Worm (Caenorhabditis elegans) whole organism, young adult: ENCODE results near the gene srd-41.
A peak's percentile ranks its signal among the peaks of the same experiment; 100 is the strongest.

Experiments used
- B0035.1 ChIP-seq: sonication (generic microtip); optimal IDR thresholded peaks from 2 replicates; lab custom pipeline; 2016; ENCODE audit warnings: missing genetic modification characterization, mild to moderate bottlenecking, missing compliant biosample characterization, missing genotype, missing genetic modification reagents
- C06A6.2 ChIP-seq: fragments of 200-800 bp; sonication (Bioruptor generic); conservative IDR thresholded peaks from 2 replicates; pipeline ENCODE4 v1.3.6; 2022; ENCODE audit warnings: missing genetic modification characterization, missing compliant biosample characterization
- D2030.7 ChIP-seq: fragments of 200-800 bp; sonication (Bioruptor generic); IDR thresholded peaks from 2 replicates; pipeline ENCODE4 v1.3.6; 2022; ENCODE audit warnings: missing genetic modification reagents, missing genetic modification characterization, missing compliant biosample characterization
- F39B2.1 ChIP-seq: fragments of 200-800 bp; sonication (Bioruptor generic); IDR thresholded peaks from 2 replicates; pipeline ENCODE4 v1.3.6; 2022; ENCODE audit warnings: missing genetic modification reagents, missing genetic modification characterization, missing compliant biosample characterization
- K11D2.4 ChIP-seq: fragments of 200-800 bp; sonication (Bioruptor generic); IDR thresholded peaks from 2 replicates; pipeline ENCODE4 v1.3.6; 2022; ENCODE audit warnings: missing genetic modification reagents, missing genetic modification characterization, missing compliant biosample characterization
- K12H6.12 ChIP-seq: fragments of 200-800 bp; sonication (Bioruptor generic); optimal IDR thresholded peaks from 2 replicates; lab custom pipeline; 2018; ENCODE audit warnings: mild to moderate bottlenecking, missing genetic modification characterization, missing compliant biosample characterization
- Y53F4B.3 ChIP-seq: fragments of 200-800 bp; sonication (Bioruptor generic); IDR thresholded peaks from 2 replicates; pipeline ENCODE4 v1.3.6; 2022; ENCODE audit warnings: missing genetic modification reagents, missing genetic modification characterization, missing compliant biosample characterization
- ZK185.1 ChIP-seq: sonication (generic microtip); optimal IDR thresholded peaks from 2 replicates; lab custom pipeline; 2016; ENCODE audit warnings: mild to moderate bottlenecking, missing genetic modification characterization, missing compliant biosample characterization; ENCODE audit not compliant: poor library complexity, severe bottlenecking
- akir-1 ChIP-seq: fragments of 200-800 bp; sonication (Bioruptor generic); optimal IDR thresholded peaks from 2 replicates; lab custom pipeline; 2018; ENCODE audit warnings: mild to moderate bottlenecking, missing genetic modification characterization, moderate library complexity, missing compliant biosample characterization
- ama-1 ChIP-seq, 3 experiments: fragments of 150-350 bp in 1 of 3; sonication (generic microtip) in 2 of 3; optimal IDR thresholded peaks; 2 replicates each; lab custom pipeline; 2014 to 2018; ENCODE audit warnings: missing biosample characterization in 2 of 3, missing genetic modification characterization in 2 of 3, missing genetic modification reagents in 2 of 3
- attf-5 ChIP-seq: fragments of 200-800 bp; sonication (Bioruptor generic); optimal IDR thresholded peaks from 2 replicates; lab custom pipeline; 2018; ENCODE audit warnings: mild to moderate bottlenecking, missing genetic modification characterization, missing compliant biosample characterization
- attf-6 ChIP-seq: fragments of 200-800 bp; sonication (Bioruptor generic); IDR thresholded peaks from 2 replicates; pipeline ENCODE4 v1.3.6; 2022; ENCODE audit warnings: missing genetic modification reagents, missing genetic modification characterization, missing compliant biosample characterization
- cebp-1 ChIP-seq, 2 experiments: fragments of 200-800 bp in 1 of 2; sonication (Bioruptor generic) in 1 of 2; sonication (generic microtip) in 1 of 2; IDR thresholded peaks in 1 of 2; optimal IDR thresholded peaks in 1 of 2; 2 replicates each; pipeline versions ENCODE4 v1.3.6 to Lab custom; 2017 to 2022; ENCODE audit warnings: missing compliant biosample characterization in 2 of 2, missing genetic modification characterization in 2 of 2, mild to moderate bottlenecking in 1 of 2, missing genetic modification reagents in 1 of 2, moderate library complexity in 1 of 2
- ceh-27 ChIP-seq: fragments of 200-800 bp; sonication (Bioruptor generic); optimal IDR thresholded peaks from 2 replicates; lab custom pipeline; 2018; ENCODE audit warnings: mild to moderate bottlenecking, missing genetic modification characterization, moderate library complexity, missing compliant biosample characterization
- ceh-79 ChIP-seq: sonication (generic microtip); optimal IDR thresholded peaks from 2 replicates; lab custom pipeline; 2017; ENCODE audit warnings: mild to moderate bottlenecking, missing genetic modification characterization, missing compliant biosample characterization
- chd-7 ChIP-seq: sonication (generic microtip); optimal IDR thresholded peaks from 2 replicates; lab custom pipeline; 2016; ENCODE audit warnings: mild to moderate bottlenecking, missing genetic modification characterization, moderate library complexity, missing compliant biosample characterization
- dpl-1 ChIP-seq: fragments of 150-350 bp; optimal IDR thresholded peaks from 2 replicates; lab custom pipeline; 2014; ENCODE audit warnings: missing biosample characterization, missing genetic modification reagents, missing genetic modification characterization
- efl-1 ChIP-seq: fragments of 150-350 bp; optimal IDR thresholded peaks from 2 replicates; lab custom pipeline; 2014; ENCODE audit warnings: missing biosample characterization, missing genetic modification reagents, missing genetic modification characterization
- egrh-3 ChIP-seq: fragments of 200-800 bp; sonication (Bioruptor generic); IDR thresholded peaks from 2 replicates; pipeline ENCODE4 v1.3.6; 2022; ENCODE audit warnings: missing genetic modification reagents, missing genetic modification characterization, missing compliant biosample characterization
- ekl-4 ChIP-seq: fragments of 200-800 bp; sonication (Bioruptor generic); IDR thresholded peaks from 2 replicates; pipeline ENCODE4 v1.3.6; 2022; ENCODE audit warnings: missing genetic modification reagents, missing genetic modification characterization, missing compliant biosample characterization
- him-1 ChIP-seq: sonication (generic microtip); optimal IDR thresholded peaks from 2 replicates; lab custom pipeline; 2016; ENCODE audit warnings: missing genotype, missing genetic modification reagents, missing genetic modification characterization, missing compliant biosample characterization
- hmg-1.2 ChIP-seq: fragments of 200-800 bp; sonication (Bioruptor generic); IDR thresholded peaks from 2 replicates; pipeline ENCODE4 v1.3.6; 2022; ENCODE audit warnings: missing genetic modification reagents, missing genetic modification characterization, missing compliant biosample characterization
- hmg-20 ChIP-seq: fragments of 200-800 bp; sonication (Bioruptor generic); IDR thresholded peaks from 2 replicates; pipeline ENCODE4 v1.3.6; 2022; ENCODE audit warnings: missing genetic modification reagents, missing genetic modification characterization, missing compliant biosample characterization
- hrde-1 ChIP-seq: sonication (generic microtip); optimal IDR thresholded peaks from 2 replicates; lab custom pipeline; 2016; ENCODE audit warnings: missing genetic modification characterization, mild to moderate bottlenecking, missing compliant biosample characterization, moderate library complexity, missing genotype, missing genetic modification reagents, borderline replicate concordance
- lag-1 ChIP-seq: fragments of 200-800 bp; sonication (Bioruptor generic); IDR thresholded peaks from 2 replicates; pipeline ENCODE4 v1.3.6; 2022; ENCODE audit warnings: missing genetic modification reagents, missing genetic modification characterization, missing compliant biosample characterization
- let-607 ChIP-seq, 2 experiments: fragments of 200-800 bp in 1 of 2; sonication (Bioruptor generic) in 1 of 2; sonication (generic microtip) in 1 of 2; optimal IDR thresholded peaks; 2 replicates each; lab custom pipeline; 2016 to 2018; ENCODE audit warnings: mild to moderate bottlenecking in 2 of 2, missing compliant biosample characterization in 2 of 2, missing genetic modification characterization in 2 of 2, moderate library complexity in 2 of 2, missing genotype in 1 of 2
- lin-54 ChIP-seq: fragments of 200-800 bp; sonication (Bioruptor generic); optimal IDR thresholded peaks from 2 replicates; lab custom pipeline; 2018; ENCODE audit warnings: mild to moderate bottlenecking, missing genetic modification characterization, missing compliant biosample characterization
- lir-1 ChIP-seq: fragments of 200-800 bp; sonication (Bioruptor generic); conservative IDR thresholded peaks from 2 replicates; pipeline ENCODE4 v1.3.6; 2022; ENCODE audit warnings: missing genetic modification reagents, missing genetic modification characterization, missing compliant biosample characterization
- madf-6 ChIP-seq: fragments of 200-800 bp; sonication (Bioruptor generic); IDR thresholded peaks from 2 replicates; pipeline ENCODE4 v1.3.6; 2022; ENCODE audit warnings: missing genetic modification reagents, missing genetic modification characterization, missing compliant biosample characterization
- madf-8 ChIP-seq: fragments of 200-800 bp; sonication (Bioruptor generic); conservative IDR thresholded peaks from 2 replicates; pipeline ENCODE4 v1.3.6; 2022; ENCODE audit warnings: missing genetic modification reagents, missing genetic modification characterization, missing compliant biosample characterization
- mel-28 ChIP-seq: sonication (generic microtip); optimal IDR thresholded peaks from 2 replicates; lab custom pipeline; 2016; ENCODE audit warnings: borderline replicate concordance, mild to moderate bottlenecking, missing genetic modification characterization, missing compliant biosample characterization
- nhr-179 ChIP-seq: sonication (generic microtip); optimal IDR thresholded peaks from 2 replicates; lab custom pipeline; 2016; ENCODE audit warnings: mild to moderate bottlenecking, missing genetic modification characterization, missing compliant biosample characterization
- nhr-90 ChIP-seq: sonication (generic microtip); optimal IDR thresholded peaks from 2 replicates; lab custom pipeline; 2016; ENCODE audit warnings: missing genotype, mild to moderate bottlenecking, missing genetic modification characterization, missing compliant biosample characterization
- rcor-1 ChIP-seq: fragments of 200-800 bp; sonication (Bioruptor generic); IDR thresholded peaks from 2 replicates; pipeline ENCODE4 v1.3.6; 2022; ENCODE audit warnings: missing genetic modification reagents, missing genetic modification characterization, missing compliant biosample characterization
- rec-8 ChIP-seq, 2 experiments: sonication (generic microtip); optimal IDR thresholded peaks; 2 replicates each; lab custom pipeline; 2016; ENCODE audit warnings: mild to moderate bottlenecking in 2 of 2, missing genetic modification characterization in 2 of 2, missing genetic modification reagents in 2 of 2, missing genotype in 2 of 2, missing biosample characterization in 1 of 2, missing compliant biosample characterization in 1 of 2, moderate library complexity in 1 of 2
- rpc-1 ChIP-seq, 2 experiments: fragments of 150-350 bp in 1 of 2; sonication (generic microtip) in 1 of 2; optimal IDR thresholded peaks; 2 replicates each; lab custom pipeline; 2014 to 2018; ENCODE audit warnings: missing biosample characterization in 1 of 2, missing genetic modification characterization in 1 of 2, missing genetic modification reagents in 1 of 2, missing genotype in 1 of 2
- snpc-1.3 ChIP-seq: sonication (generic microtip); optimal IDR thresholded peaks from 2 replicates; lab custom pipeline; 2017; ENCODE audit warnings: missing genetic modification characterization, mild to moderate bottlenecking, missing compliant biosample characterization, antibody characterized with exemption, moderate library complexity, missing genotype, missing genetic modification reagents; ENCODE audit not compliant: insufficient read depth
- snpc-4 ChIP-seq, 5 experiments: fragments of 150-350 bp in 1 of 5; sonication (generic microtip) in 4 of 5; optimal IDR thresholded peaks; 2 replicates each; lab custom pipeline; 2014 to 2018; ENCODE audit warnings: missing genetic modification characterization in 5 of 5, missing biosample characterization in 3 of 5, antibody characterized with exemption in 2 of 5, mild to moderate bottlenecking in 2 of 5, missing compliant biosample characterization in 2 of 5, missing genotype in 2 of 5, moderate library complexity in 2 of 5, missing genetic modification reagents in 1 of 5
- tbp1 ChIP-seq: fragments of 200-800 bp; sonication (Bioruptor generic); optimal IDR thresholded peaks from 2 replicates; lab custom pipeline; 2018; ENCODE audit warnings: mild to moderate bottlenecking, missing genetic modification characterization, missing compliant biosample characterization
- zim-3 ChIP-seq: sonication (generic microtip); optimal IDR thresholded peaks from 2 replicates; lab custom pipeline; 2017; ENCODE audit warnings: mild to moderate bottlenecking, missing genetic modification characterization, moderate library complexity, missing compliant biosample characterization
- ztf-18 ChIP-seq: sonication (generic microtip); optimal IDR thresholded peaks from 2 replicates; lab custom pipeline; 2016; ENCODE audit warnings: missing genotype, mild to moderate bottlenecking, missing genetic modification characterization, missing compliant biosample characterization
- ztf-26 ChIP-seq: sonication (generic microtip); optimal IDR thresholded peaks from 2 replicates; lab custom pipeline; 2017; ENCODE audit warnings: missing genetic modification characterization, missing compliant biosample characterization

Gene srd-41

DNA sequence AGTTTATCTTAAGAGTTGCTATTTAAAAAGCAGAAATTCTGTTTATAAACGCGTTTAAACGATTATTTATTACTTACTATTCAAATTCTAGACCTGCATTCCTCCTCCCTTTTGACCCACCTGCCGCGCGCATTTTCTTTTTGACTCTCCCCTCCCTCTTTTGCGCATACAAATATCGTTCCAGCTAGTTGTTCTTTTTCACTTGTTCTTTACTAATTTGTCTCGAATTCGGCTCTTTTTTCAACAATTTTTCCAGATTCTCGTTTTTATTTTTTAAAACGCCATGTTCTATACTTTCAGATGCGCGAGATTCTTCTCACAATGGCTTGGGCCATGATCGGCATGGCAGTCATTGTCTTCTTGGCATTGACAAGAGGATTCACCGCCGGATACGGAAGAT is 38.9 kb downstream of the srd-41 start, which contains the start of gene F19H6.4:
Gene F19H6.4 (plus strand): TSS at position 301 of the 400 bp plus-strand sequence.
- TF ChIP-seq chd-7 (no peak), let-607 (tag; optimal IDR thresholded peaks at IDR 0.05; lab: Kevin White, UChicago) (no peak), snpc-1.3 (tag; lab: Kevin White, UChicago) (no peak), nhr-179 (no peak), madf-6 (peak; percentile 61; the same call in 1 of the 2 replicates), egrh-3 (GFP tag; lab: Robert Waterston, UW) (no peak), F39B2.1 (no peak), madf-8 (GFP tag; lab: Robert Waterston, UW) (0 out of 2 replicates have a peak, but pooled peaks have one; percentile 15), efl-1 (peak; percentile 42), Y53F4B.3 (GFP tag; lab: Robert Waterston, UW) (no peak)
- TF ChIP-seq, all 124 proteins: peak for 3

- no peak for TF ChIP-seq nhr-179
- peak; percentile 17 to 56 for TF ChIP-seq rec-8 (tag; optimal IDR thresholded peaks at IDR 0.05; lab: Kevin White, UChicago)
- TF ChIP-seq ekl-4 (GFP tag; lab: Robert Waterston, UW), result peak; percentile 41; the same call in 1 of the 2 replicates
- peak; percentile 77 for TF ChIP-seq rcor-1
- 0 out of 2 replicates have a peak, but pooled peaks have one; percentile 28 for TF ChIP-seq lir-1 (GFP tag; lab: Robert Waterston, UW)
- TF ChIP-seq C06A6.2, result 0 out of 2 replicates have a peak, but pooled peaks have one; percentile 30
- TF ChIP-seq ZK185.1 (tag; lab: Kevin White, UChicago), result peak; percentile 67
- TF ChIP-seq hmg-20 (GFP tag; lab: Robert Waterston, UW), result 0 out of 2 replicates have a peak, but pooled peaks have one; percentile 42
- TF ChIP-seq tbp1 (GFP tag; lab: Kevin White, UChicago), result peak; percentile 95
- no peak for TF ChIP-seq dpl-1 (GFP tag; lab: Kevin White, UChicago)
- TF ChIP-seq D2030.7 (GFP tag; lab: Robert Waterston, UW), result peak; percentile 83
- TF ChIP-seq snpc-1.3 (tag; lab: Kevin White, UChicago), result peak; percentile 59
- TF ChIP-seq ceh-27 (GFP tag; lab: Kevin White, UChicago), result peak; percentile 75
- TF ChIP-seq rpc-1 (optimal IDR thresholded peaks at IDR 0.05; lab: Kevin White, UChicago), result peak; percentile 65
- peak; percentile 81 for TF ChIP-seq rpc-1 (tag; optimal IDR thresholded peaks at IDR 0.05; lab: Kevin White, UChicago)
- TF ChIP-seq snpc-4 (GFP tag; optimal IDR thresholded peaks at IDR 0.05; lab: Kevin White, UChicago), result peak; percentile 14
- peak in 2 of 4 experiments; percentile 22 to 53 for TF ChIP-seq snpc-4 (tag; optimal IDR thresholded peaks at IDR 0.05; lab: Kevin White, UChicago)
- TF ChIP-seq zim-3 (tag; lab: Kevin White, UChicago), result no peak
- no peak for TF ChIP-seq ama-1 (optimal IDR thresholded peaks at IDR 0.05; lab: Kevin White, UChicago)
- peak in 1 of 2 experiments; percentile 48 for TF ChIP-seq ama-1 (GFP tag; optimal IDR thresholded peaks at IDR 0.05; lab: Kevin White, UChicago)
- peak; percentile 55 for TF ChIP-seq madf-6
- TF ChIP-seq B0035.1 (tag; lab: Kevin White, UChicago), result peak; percentile 25
- TF ChIP-seq hmg-1.2 (GFP tag; lab: Robert Waterston, UW), result peak; percentile 80
- TF ChIP-seq mel-28 (tag; lab: Kevin White, UChicago), result no peak
- TF ChIP-seq him-1 (tag; lab: Kevin White, UChicago), result peak; percentile 86
- TF ChIP-seq nhr-90 (tag; lab: Kevin White, UChicago), result peak; percentile 54
- no peak for TF ChIP-seq akir-1
- TF ChIP-seq ztf-18 (tag; lab: Kevin White, UChicago), result peak; percentile 52
- TF ChIP-seq K11D2.4 (GFP tag; lab: Robert Waterston, UW), result 0 out of 2 replicates have a peak, but pooled peaks have one; percentile 20
- TF ChIP-seq cebp-1 (GFP tag; IDR thresholded peaks at IDR 0.05; lab: Robert Waterston, UW), result 0 out of 2 replicates have a peak, but pooled peaks have one; percentile 45
- no peak for TF ChIP-seq cebp-1 (tag; optimal IDR thresholded peaks at IDR 0.05; lab: Kevin White, UChicago)
- peak; percentile 38 for TF ChIP-seq K12H6.12 (tag; lab: Kevin White, UChicago)
- TF ChIP-seq Y53F4B.3 (GFP tag; lab: Robert Waterston, UW), result peak; percentile 46; the same call in 1 of the 2 replicates
- 0 out of 2 replicates have a peak, but pooled peaks have one; percentile 34 for TF ChIP-seq attf-6 (GFP tag; lab: Robert Waterston, UW)
- no peak for TF ChIP-seq lag-1 (GFP tag; lab: Robert Waterston, UW)
- TF ChIP-seq lin-54 (GFP tag; lab: Kevin White, UChicago), result peak; percentile 27
- no peak for TF ChIP-seq hrde-1 (tag; lab: Kevin White, UChicago)
- no peak for TF ChIP-seq ceh-79
- TF ChIP-seq ztf-26 (tag; lab: Kevin White, UChicago), result peak; percentile 8
- TF ChIP-seq attf-5 (GFP tag; lab: Kevin White, UChicago), result peak; percentile 28
Observed at ce11 chrX:12367498-12367897, 41.0 kb downstream of the srd-41 start.
